Fruit fly (Drosophila melanogaster) whole organism, embryonic: ENCODE data around the gene CG14183.

Experiments
- Bgb ChIP-seq: fragments of 200-800 bp; sonication (Bioruptor generic); IDR thresholded peaks from 2 replicates; pipeline ENCODE4 v1.3.6; 2022; ENCODE audit warnings: missing biosample characterization, missing genetic modification characterization; ENCODE audit not compliant: partially characterized antibody
- CG10565 ChIP-seq: fragments of 200-800 bp; sonication (Bioruptor generic); optimal IDR thresholded peaks from 3 replicates; lab custom pipeline; 2016; ENCODE audit warnings: missing biosample characterization, mild to moderate bottlenecking, missing genetic modification characterization
- CG12391 ChIP-seq: fragments of 200-800 bp; sonication (Bioruptor generic); optimal IDR thresholded peaks from 3 replicates; lab custom pipeline; 2018; ENCODE audit warnings: missing biosample characterization, mild to moderate bottlenecking, missing genetic modification characterization, moderate library complexity
- CG12659 ChIP-seq: fragments of 200-800 bp; sonication (Bioruptor generic); optimal IDR thresholded peaks from 3 replicates; lab custom pipeline; 2017; ENCODE audit warnings: mild to moderate bottlenecking, missing biosample characterization, missing genetic modification reagents, missing genetic modification characterization
- CG13894 ChIP-seq: fragments of 200-800 bp; sonication (Bioruptor generic); optimal IDR thresholded peaks from 3 replicates; lab custom pipeline; 2018; ENCODE audit warnings: missing biosample characterization, mild to moderate bottlenecking, missing genetic modification characterization, moderate library complexity
- CG14710 ChIP-seq: fragments of 200-800 bp; sonication (Bioruptor generic); optimal IDR thresholded peaks from 3 replicates; lab custom pipeline; 2019; ENCODE audit warnings: missing biosample characterization, mild to moderate bottlenecking, missing genetic modification characterization, moderate library complexity
- CG16813 ChIP-seq: fragments of 200-800 bp; sonication (Bioruptor generic); IDR thresholded peaks from 3 replicates; pipeline ENCODE4 v1.3.6; 2022; ENCODE audit warnings: missing biosample characterization, missing genetic modification characterization; ENCODE audit not compliant: partially characterized antibody
- CG17361 ChIP-seq: fragments of 200-800 bp; sonication (Bioruptor generic); IDR thresholded peaks from 3 replicates; pipeline ENCODE4 v1.3.6; 2022; ENCODE audit warnings: missing biosample characterization, missing genetic modification characterization
- CG17385 ChIP-seq: fragments of 200-800 bp; sonication (Bioruptor generic); optimal IDR thresholded peaks from 3 replicates; lab custom pipeline; 2018; ENCODE audit warnings: missing biosample characterization, mild to moderate bottlenecking, missing genetic modification characterization
- CG17829 ChIP-seq: fragments of 200-800 bp; optimal IDR thresholded peaks from 2 replicates; lab custom pipeline; 2019; ENCODE audit warnings: missing biosample characterization, mild to moderate bottlenecking, missing genetic modification characterization, moderate library complexity
- CG17912 ChIP-seq: fragments of 200-800 bp; sonication (Bioruptor generic); optimal IDR thresholded peaks from 2 replicates; lab custom pipeline; 2018; ENCODE audit warnings: missing biosample characterization, mild to moderate bottlenecking, missing genetic modification characterization
- CG2116 ChIP-seq: fragments of 200-800 bp; sonication (Bioruptor generic); optimal IDR thresholded peaks from 3 replicates; lab custom pipeline; 2018; ENCODE audit warnings: missing biosample characterization, mild to moderate bottlenecking, missing genetic modification characterization
- CG2202 ChIP-seq: fragments of 200-800 bp; sonication (Bioruptor generic); optimal IDR thresholded peaks from 2 replicates; lab custom pipeline; 2018; ENCODE audit warnings: missing biosample characterization, mild to moderate bottlenecking, missing genetic modification characterization
- CG6854 ChIP-seq: fragments of 200-800 bp; sonication (Bioruptor generic); optimal IDR thresholded peaks from 3 replicates; lab custom pipeline; 2017; ENCODE audit warnings: missing biosample characterization, mild to moderate bottlenecking, missing genetic modification characterization
- CG7556 ChIP-seq: fragments of 200-800 bp; sonication (Bioruptor generic); optimal IDR thresholded peaks from 2 replicates; lab custom pipeline; 2017; ENCODE audit warnings: missing biosample characterization, mild to moderate bottlenecking, missing genetic modification characterization
- CG8359 ChIP-seq: fragments of 200-800 bp; sonication (Bioruptor generic); optimal IDR thresholded peaks from 2 replicates; lab custom pipeline; 2017; ENCODE audit warnings: missing biosample characterization, mild to moderate bottlenecking, missing genetic modification characterization, borderline replicate concordance
- CTCF ChIP-seq: fragments of 200-800 bp; sonication (Bioruptor generic); optimal IDR thresholded peaks from 2 replicates; lab custom pipeline; 2017; ENCODE audit warnings: missing biosample characterization, mild to moderate bottlenecking, missing genetic modification characterization, moderate library complexity
- Chrac-16 ChIP-seq: fragments of 200-800 bp; sonication (Bioruptor generic); optimal IDR thresholded peaks from 3 replicates; lab custom pipeline; 2016; ENCODE audit warnings: missing biosample characterization, missing genetic modification characterization
- CoRest ChIP-seq: fragments of 200-800 bp; sonication (Bioruptor generic); optimal IDR thresholded peaks from 3 replicates; lab custom pipeline; 2018; ENCODE audit warnings: missing biosample characterization, mild to moderate bottlenecking, missing genetic modification characterization, moderate library complexity
- D19A ChIP-seq: fragments of 200-800 bp; optimal IDR thresholded peaks from 3 replicates; lab custom pipeline; 2019; ENCODE audit warnings: missing biosample characterization, mild to moderate bottlenecking, missing genetic modification characterization, moderate library complexity
- Dll ChIP-seq: fragments of 200-800 bp; sonication (Bioruptor generic); IDR thresholded peaks from 4 replicates; pipeline ENCODE4 v1.3.6; 2022; ENCODE audit warnings: missing biosample characterization, missing genetic modification characterization; ENCODE audit not compliant: partially characterized antibody
- E2f2 ChIP-seq: fragments of 200-800 bp; sonication (Bioruptor generic); IDR thresholded peaks from 2 replicates; pipeline ENCODE4 v1.3.6; 2022; ENCODE audit warnings: missing biosample characterization, missing genetic modification characterization
- ERR ChIP-seq: fragments of 200-800 bp; sonication (Bioruptor generic); optimal IDR thresholded peaks from 2 replicates; lab custom pipeline; 2016; ENCODE audit warnings: missing biosample characterization, missing genetic modification characterization
- Eip74EF ChIP-seq, 2 experiments: fragments of 200-800 bp in 1 of 2; fragments of >200 bp in 1 of 2; sonication (Bioruptor generic) in 1 of 2; optimal IDR thresholded peaks; 2 replicates each; lab custom pipeline; 2017 to 2019; ENCODE audit warnings: missing biosample characterization in 2 of 2, missing genetic modification characterization in 2 of 2, mild to moderate bottlenecking in 1 of 2, moderate library complexity in 1 of 2
- Elba2 ChIP-seq: fragments of 200-800 bp; sonication (Bioruptor generic); optimal IDR thresholded peaks from 3 replicates; lab custom pipeline; 2016; ENCODE audit warnings: missing biosample characterization, missing genetic modification characterization
- Hr51 ChIP-seq, 2 experiments: fragments of 200-800 bp; sonication (Bioruptor generic); optimal IDR thresholded peaks; 2 replicates in 1 of 2; 3 replicates in 1 of 2; lab custom pipeline; 2016 to 2018; ENCODE audit warnings: missing biosample characterization in 2 of 2, missing genetic modification characterization in 2 of 2, mild to moderate bottlenecking in 1 of 2, moderate library complexity in 1 of 2
- Kr ChIP-seq: fragments of 200-800 bp; sonication (Bioruptor generic); optimal IDR thresholded peaks from 2 replicates; lab custom pipeline; 2017; ENCODE audit warnings: missing biosample characterization, mild to moderate bottlenecking, missing genetic modification characterization
- Med ChIP-seq: fragments of 200-800 bp; sonication (Bioruptor generic); peaks from one replicate; lab custom pipeline; 2016; ENCODE audit warnings: missing biosample characterization, missing genetic modification characterization, mild to moderate bottlenecking, inconsistent platforms, moderate library complexity
- NfI ChIP-seq: fragments of 200-800 bp; sonication (Bioruptor generic); optimal IDR thresholded peaks from 3 replicates; lab custom pipeline; 2018; ENCODE audit warnings: missing biosample characterization, mild to moderate bottlenecking, missing genetic modification characterization, moderate library complexity
- Opbp ChIP-seq: fragments of 200-800 bp; sonication (Bioruptor generic); IDR thresholded peaks from 3 replicates; pipeline ENCODE4 v1.3.6; 2022; ENCODE audit warnings: missing biosample characterization, missing genetic modification characterization; ENCODE audit not compliant: partially characterized antibody
- Spps ChIP-seq: fragments of 200-800 bp; sonication (Bioruptor generic); optimal IDR thresholded peaks from 2 replicates; lab custom pipeline; 2018; ENCODE audit warnings: missing biosample characterization, mild to moderate bottlenecking, missing genetic modification characterization
- amos ChIP-seq: fragments of 200-800 bp; sonication (Bioruptor generic); IDR thresholded peaks from 2 replicates; pipeline ENCODE4 v1.3.6; 2022; ENCODE audit warnings: missing biosample characterization, missing genetic modification characterization; ENCODE audit not compliant: partially characterized antibody
- ap ChIP-seq: fragments of 200-800 bp; sonication (Bioruptor generic); IDR thresholded peaks from 2 replicates; pipeline ENCODE4 v1.3.6; 2022; ENCODE audit warnings: missing biosample characterization, missing genetic modification characterization
- dmrt99B ChIP-seq: fragments of 200-800 bp; sonication (Bioruptor generic); optimal IDR thresholded peaks from 2 replicates; lab custom pipeline; 2018; ENCODE audit warnings: missing biosample characterization, mild to moderate bottlenecking, missing genetic modification characterization, moderate library complexity
- ewg ChIP-seq: fragments of 200-800 bp; sonication (Bioruptor generic); optimal IDR thresholded peaks from 3 replicates; lab custom pipeline; 2017; ENCODE audit warnings: mild to moderate bottlenecking, missing biosample characterization, missing genetic modification reagents, missing genetic modification characterization
- hbn ChIP-seq: fragments of 200-800 bp; sonication (Bioruptor generic); IDR thresholded peaks from 2 replicates; pipeline ENCODE4 v1.3.6; 2022; ENCODE audit warnings: missing biosample characterization, missing genetic modification characterization; ENCODE audit not compliant: partially characterized antibody
- insv ChIP-seq, 2 experiments: fragments of 200-800 bp; sonication (Bioruptor generic); optimal IDR thresholded peaks; 3 replicates each; lab custom pipeline; 2016 to 2018; ENCODE audit warnings: missing biosample characterization in 2 of 2, missing genetic modification characterization in 2 of 2
- knrl ChIP-seq: fragments of 200-800 bp; sonication (Bioruptor generic); IDR thresholded peaks from 3 replicates; pipeline ENCODE4 v1.3.6; 2022; ENCODE audit warnings: missing biosample characterization, missing genetic modification characterization; ENCODE audit not compliant: partially characterized antibody
- nau ChIP-seq: fragments of 200-800 bp; sonication (Bioruptor generic); optimal IDR thresholded peaks from 3 replicates; lab custom pipeline; 2017; ENCODE audit warnings: missing biosample characterization, mild to moderate bottlenecking, missing genetic modification characterization, missing genetic modification reagents
- onecut ChIP-seq: fragments of 200-800 bp; sonication (Bioruptor generic); IDR thresholded peaks from 2 replicates; pipeline ENCODE4 v1.3.6; 2022; ENCODE audit warnings: missing biosample characterization, missing genetic modification characterization
- pita ChIP-seq: fragments of 200-800 bp; sonication (Bioruptor generic); optimal IDR thresholded peaks from 2 replicates; lab custom pipeline; 2017; ENCODE audit warnings: missing biosample characterization, mild to moderate bottlenecking, missing genetic modification characterization
- sima ChIP-seq: fragments of 200-800 bp; sonication (Bioruptor generic); optimal IDR thresholded peaks from 2 replicates; lab custom pipeline; 2016; ENCODE audit warnings: missing biosample characterization, missing genetic modification characterization
- slp2 ChIP-seq: fragments of 200-800 bp; sonication (Bioruptor generic); optimal IDR thresholded peaks from 2 replicates; lab custom pipeline; 2016; ENCODE audit warnings: missing biosample characterization, missing genetic modification characterization
- sqz ChIP-seq: fragments of 200-800 bp; sonication (Bioruptor generic); optimal IDR thresholded peaks from 3 replicates; lab custom pipeline; 2018; ENCODE audit warnings: missing biosample characterization, mild to moderate bottlenecking, missing genetic modification characterization
- stc ChIP-seq: fragments of 200-800 bp; sonication (Bioruptor generic); IDR thresholded peaks from 2 replicates; pipeline ENCODE4 v1.3.6; 2022; ENCODE audit warnings: missing biosample characterization, missing genetic modification characterization
- tna ChIP-seq: fragments of 200-800 bp; sonication (Bioruptor generic); IDR thresholded peaks from 2 replicates; pipeline ENCODE4 v1.3.6; 2022; ENCODE audit warnings: missing biosample characterization, missing genetic modification characterization; ENCODE audit not compliant: partially characterized antibody
- twi ChIP-seq: fragments of 200-800 bp; optimal IDR thresholded peaks from 2 replicates; lab custom pipeline; 2019; ENCODE audit warnings: missing biosample characterization, mild to moderate bottlenecking, missing genetic modification characterization, moderate library complexity
- zen ChIP-seq: fragments of 200-800 bp; sonication (Bioruptor generic); optimal IDR thresholded peaks from 3 replicates; lab custom pipeline; 2018; ENCODE audit warnings: missing biosample characterization, mild to moderate bottlenecking, missing genetic modification characterization, moderate library complexity

Gene CG14183

DNA sequence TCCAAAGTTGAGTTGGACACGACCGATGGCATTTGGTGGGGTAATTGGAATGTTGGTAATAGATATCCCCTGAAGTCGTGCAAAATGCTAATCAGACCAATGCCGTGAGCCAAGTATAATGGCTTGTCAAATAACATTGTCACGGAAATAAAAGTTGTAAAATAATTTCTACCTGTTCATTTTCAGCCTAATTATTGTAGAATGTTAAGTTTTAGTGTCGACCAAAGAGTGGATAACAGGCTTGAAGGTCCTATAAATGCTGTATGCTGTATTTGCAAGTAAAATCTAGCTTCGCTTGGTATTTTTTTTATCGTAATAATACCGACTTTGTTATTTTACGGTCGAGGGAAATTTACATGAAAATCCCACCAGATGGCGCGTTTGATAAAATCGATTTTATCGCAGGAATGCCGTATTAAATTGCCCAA, 23.2 kb downstream of the CG14183 start (continued):
- TF ChIP-seq CG12659 (GFP tag; lab: Kevin White, UChicago), result peak; percentile 41
- TF ChIP-seq ERR (GFP tag; lab: Kevin White, UChicago), result no peak
- peak; percentile 36; the same call in 1 of the 2 replicates for TF ChIP-seq stc (GFP tag; lab: Robert Waterston, UW)
- TF ChIP-seq CG16813 (GFP tag; lab: Robert Waterston, UW), result peak; percentile 62; the same call in 1 of the 3 replicates
- TF ChIP-seq E2f2, result peak; percentile 24; the same call in 1 of the 2 replicates
- peak; percentile 60 for TF ChIP-seq CG17912
- no peak for TF ChIP-seq sima (GFP tag; lab: Kevin White, UChicago)
- no peak for TF ChIP-seq CG7556 (GFP tag; lab: Kevin White, UChicago)
- no peak; the same call in 2 of the 3 replicates for TF ChIP-seq CG17361 (GFP tag; lab: Robert Waterston, UW)
- TF ChIP-seq Spps (tag; lab: Kevin White, UChicago), result peak; percentile 4
- no peak for TF ChIP-seq Kr
- TF ChIP-seq Elba2 (GFP tag; lab: Kevin White, UChicago), result no peak
- TF ChIP-seq insv (GFP tag; optimal IDR thresholded peaks at IDR 0.05; lab: Kevin White, UChicago), result peak; percentile 88 to 100
- peak; percentile 75 for TF ChIP-seq Med (GFP tag; lab: Kevin White, UChicago)
- TF ChIP-seq amos, result peak; percentile 60; the same call in 1 of the 2 replicates
- peak; percentile 49 for TF ChIP-seq zen (tag; lab: Kevin White, UChicago)
- no peak for TF ChIP-seq ewg
- peak; percentile 25 for TF ChIP-seq CG2116 (GFP tag; lab: Kevin White, UChicago)
- no peak for TF ChIP-seq Chrac-16 (GFP tag; lab: Kevin White, UChicago)
- peak; percentile 58; the same call in 1 of the 3 replicates for TF ChIP-seq knrl (GFP tag; lab: Robert Waterston, UW)
- peak in 1 of 2 experiments; percentile 37 for TF ChIP-seq Hr51 (GFP tag; optimal IDR thresholded peaks at IDR 0.05; lab: Kevin White, UChicago)
- peak; percentile 15 for TF ChIP-seq dmrt99B (tag; lab: Kevin White, UChicago)
- no peak for TF ChIP-seq ap
- TF ChIP-seq CoRest, result peak; percentile 36
- TF ChIP-seq NfI, result peak; percentile 12
- peak; percentile 7 for TF ChIP-seq nau (GFP tag; lab: Kevin White, UChicago)
- no peak for TF ChIP-seq slp2 (GFP tag; lab: Kevin White, UChicago)
- TF ChIP-seq CG14710 (tag; lab: Kevin White, UChicago), result peak; percentile 50
- peak; percentile 61 for TF ChIP-seq CG17829 (tag; lab: Kevin White, UChicago)
- TF ChIP-seq CG17385, result no peak
- TF ChIP-seq CG6854 (GFP tag; lab: Kevin White, UChicago), result no peak
- no peak for TF ChIP-seq CG8359
- TF ChIP-seq hbn, result peak; percentile 37; the same call in 1 of the 2 replicates
- TF ChIP-seq twi, result peak; percentile 16
- peak; percentile 79; the same call in 1 of the 2 replicates for TF ChIP-seq Bgb (GFP tag; lab: Robert Waterston, UW)
- TF ChIP-seq CG13894 (tag; lab: Kevin White, UChicago), result peak; percentile 89
- peak; percentile 61 for TF ChIP-seq pita
- peak; percentile 93 for TF ChIP-seq CTCF (GFP tag; lab: Kevin White, UChicago)
- peak; percentile 19 for TF ChIP-seq D19A (tag; lab: Kevin White, UChicago)
- peak; percentile 49; the same call in 2 of the 3 replicates for TF ChIP-seq Opbp (GFP tag; lab: Robert Waterston, UW)
- no peak for TF ChIP-seq CG10565 (GFP tag; lab: Kevin White, UChicago)
- peak; percentile 60; the same call in 3 of the 4 replicates for TF ChIP-seq Dll (GFP tag; lab: Robert Waterston, UW)
- TF ChIP-seq Eip74EF (GFP tag; optimal IDR thresholded peaks at IDR 0.05; lab: Kevin White, UChicago), result peak in 1 of 2 experiments; percentile 4
- TF ChIP-seq CG12391 (tag; lab: Kevin White, UChicago), result peak; percentile 31
- peak; percentile 6 for TF ChIP-seq sqz (GFP tag; lab: Kevin White, UChicago)
- TF ChIP-seq CG2202, result peak; percentile 18
- peak; percentile 93 for TF ChIP-seq onecut (GFP tag; lab: Robert Waterston, UW)
- TF ChIP-seq tna (GFP tag; lab: Robert Waterston, UW), result 0 out of 2 replicates have a peak, but pooled peaks have one; percentile 10
